Fruit fly (Drosophila melanogaster) whole organism, embryonic: ENCODE data around the gene erm.

Source experiments
- C15 ChIP-seq: fragments of 200-800 bp; sonication (Bioruptor generic); IDR thresholded peaks from 3 replicates; pipeline ENCODE4 v1.3.6; 2022; ENCODE audit warnings: missing biosample characterization, missing genetic modification characterization
- CG1024 ChIP-seq: fragments of 200-800 bp; sonication (Bioruptor generic); IDR thresholded peaks from 2 replicates; pipeline ENCODE4 v1.3.6; 2022; ENCODE audit warnings: missing biosample characterization, missing genetic modification characterization
- CG10274 ChIP-seq: fragments of 200-800 bp; sonication (Bioruptor generic); optimal IDR thresholded peaks from 3 replicates; lab custom pipeline; 2017; ENCODE audit warnings: missing biosample characterization, mild to moderate bottlenecking, missing genetic modification characterization
- CG10543 ChIP-seq: fragments of 200-800 bp; sonication (Bioruptor generic); optimal IDR thresholded peaks from 3 replicates; lab custom pipeline; 2017; ENCODE audit warnings: missing biosample characterization, mild to moderate bottlenecking, missing genetic modification characterization, moderate library complexity
- CG10959 ChIP-seq: fragments of 200-800 bp; sonication (Bioruptor generic); IDR thresholded peaks from 2 replicates; pipeline ENCODE4 v1.3.6; 2022; ENCODE audit warnings: missing biosample characterization, missing genetic modification characterization
- CG11093 ChIP-seq: fragments of 200-800 bp; sonication (Bioruptor generic); IDR thresholded peaks from 3 replicates; pipeline ENCODE4 v1.3.6; 2022; ENCODE audit warnings: missing biosample characterization, missing genetic modification characterization
- CG11456 ChIP-seq: fragments of 200-800 bp; sonication (Bioruptor generic); IDR thresholded peaks from 3 replicates; pipeline ENCODE4 v1.3.6; 2022; ENCODE audit warnings: missing biosample characterization, missing genetic modification characterization
- CG12236 ChIP-seq: fragments of 200-800 bp; sonication (Bioruptor generic); optimal IDR thresholded peaks from 2 replicates; lab custom pipeline; 2016; ENCODE audit warnings: missing biosample characterization, missing genetic modification characterization
- CG13775 ChIP-seq: fragments of 200-800 bp; sonication (Bioruptor generic); optimal IDR thresholded peaks from 3 replicates; lab custom pipeline; 2017; ENCODE audit warnings: missing biosample characterization, mild to moderate bottlenecking, missing genetic modification characterization
- CG1603 ChIP-seq: fragments of 200-800 bp; sonication (Bioruptor generic); optimal IDR thresholded peaks from 2 replicates; lab custom pipeline; 2019; ENCODE audit warnings: missing biosample characterization, mild to moderate bottlenecking, missing genetic modification characterization, moderate library complexity
- CG16813 ChIP-seq: fragments of 200-800 bp; sonication (Bioruptor generic); IDR thresholded peaks from 3 replicates; pipeline ENCODE4 v1.3.6; 2022; ENCODE audit warnings: missing biosample characterization, missing genetic modification characterization; ENCODE audit not compliant: partially characterized antibody
- CG16863 ChIP-seq: fragments of 200-800 bp; sonication (Bioruptor generic); optimal IDR thresholded peaks from 3 replicates; lab custom pipeline; 2016; ENCODE audit warnings: missing biosample characterization, missing genetic modification characterization
- CG17361 ChIP-seq: fragments of 200-800 bp; sonication (Bioruptor generic); IDR thresholded peaks from 3 replicates; pipeline ENCODE4 v1.3.6; 2022; ENCODE audit warnings: missing biosample characterization, missing genetic modification characterization
- CG2120 ChIP-seq: fragments of 200-800 bp; sonication (Bioruptor generic); optimal IDR thresholded peaks from 3 replicates; lab custom pipeline; 2016; ENCODE audit warnings: missing biosample characterization, missing genetic modification characterization
- CG31365 ChIP-seq: fragments of 200-800 bp; sonication (Bioruptor generic); optimal IDR thresholded peaks from 2 replicates; lab custom pipeline; 2018; ENCODE audit warnings: missing biosample characterization, mild to moderate bottlenecking, missing genetic modification characterization
- CG32532 ChIP-seq: fragments of 200-800 bp; sonication (Bioruptor generic); IDR thresholded peaks from 2 replicates; pipeline ENCODE4 v1.3.6; 2022; ENCODE audit warnings: missing biosample characterization, missing genetic modification characterization
- CG4360 ChIP-seq: fragments of 200-800 bp; sonication (Bioruptor generic); IDR thresholded peaks from 2 replicates; pipeline ENCODE4 v1.3.6; 2022; ENCODE audit warnings: missing biosample characterization, missing genetic modification characterization
- CG43689 ChIP-seq: fragments of 200-800 bp; sonication (Bioruptor generic); IDR thresholded peaks from 2 replicates; pipeline ENCODE4 v1.3.6; 2022; ENCODE audit warnings: missing biosample characterization, missing genetic modification characterization
- CG4854 ChIP-seq: fragments of 200-800 bp; sonication (Bioruptor generic); optimal IDR thresholded peaks from 2 replicates; lab custom pipeline; 2016; ENCODE audit warnings: missing biosample characterization, missing genetic modification characterization, inconsistent platforms
- CG5180 ChIP-seq: fragments of 200-800 bp; sonication (Bioruptor generic); optimal IDR thresholded peaks from 3 replicates; lab custom pipeline; 2017; ENCODE audit warnings: missing biosample characterization, missing genetic modification characterization, mild to moderate bottlenecking, moderate library complexity, missing genetic modification reagents
- CG6813 ChIP-seq: fragments of 200-800 bp; sonication (Bioruptor generic); optimal IDR thresholded peaks from 2 replicates; lab custom pipeline; 2017; ENCODE audit warnings: missing biosample characterization, missing genetic modification characterization, mild to moderate bottlenecking, moderate library complexity, missing genetic modification reagents
- CG7963 ChIP-seq: fragments of 200-800 bp; sonication (Bioruptor generic); IDR thresholded peaks from 3 replicates; pipeline ENCODE4 v1.3.6; 2022; ENCODE audit warnings: missing biosample characterization, missing genetic modification characterization; ENCODE audit not compliant: partially characterized antibody
- CG7987 ChIP-seq: fragments of 200-800 bp; sonication (Bioruptor generic); optimal IDR thresholded peaks from 2 replicates; lab custom pipeline; 2018; ENCODE audit warnings: missing biosample characterization, mild to moderate bottlenecking, missing genetic modification characterization, moderate library complexity
- CG9727 ChIP-seq: fragments of 200-800 bp; sonication (Bioruptor generic); optimal IDR thresholded peaks from 3 replicates; lab custom pipeline; 2017; ENCODE audit warnings: missing biosample characterization, mild to moderate bottlenecking, missing genetic modification characterization
- Dip2 ChIP-seq: fragments of 200-800 bp; sonication (Bioruptor generic); IDR thresholded peaks from 2 replicates; pipeline ENCODE4 v1.3.6; 2022; ENCODE audit warnings: missing biosample characterization, missing genetic modification characterization
- Dip3 ChIP-seq: fragments of 200-800 bp; sonication (Bioruptor generic); optimal IDR thresholded peaks from 3 replicates; lab custom pipeline; 2016; ENCODE audit warnings: missing biosample characterization, missing genetic modification characterization
- Fer1 ChIP-seq: fragments of 200-800 bp; sonication (Bioruptor generic); optimal IDR thresholded peaks from 2 replicates; lab custom pipeline; 2017; ENCODE audit warnings: missing biosample characterization, mild to moderate bottlenecking, missing genetic modification characterization
- GATAe ChIP-seq: fragments of 200-800 bp; sonication (Bioruptor generic); conservative IDR thresholded peaks from 2 replicates; pipeline ENCODE4 v1.3.6; 2022; ENCODE audit warnings: missing biosample characterization, missing genetic modification characterization
- Gug ChIP-seq: fragments of 200-800 bp; sonication (Bioruptor generic); IDR thresholded peaks from 4 replicates; pipeline ENCODE4 v1.3.6; 2022; ENCODE audit warnings: missing biosample characterization, missing genetic modification characterization
- Oaz ChIP-seq: fragments of 200-800 bp; sonication (Bioruptor generic); IDR thresholded peaks from 2 replicates; pipeline ENCODE4 v1.3.6; 2022; ENCODE audit warnings: missing biosample characterization, missing genetic modification characterization
- Spps ChIP-seq: fragments of 200-800 bp; sonication (Bioruptor generic); optimal IDR thresholded peaks from 2 replicates; lab custom pipeline; 2018; ENCODE audit warnings: missing biosample characterization, mild to moderate bottlenecking, missing genetic modification characterization
- Trl ChIP-seq, 3 experiments: fragments of >200 bp in 2 of 3; fragments of 200-800 bp in 1 of 3; sonication (Bioruptor generic) in 1 of 3; optimal IDR thresholded peaks; 2 replicates in 1 of 3; 3 replicates in 2 of 3; lab custom pipeline; 2016 to 2017; ENCODE audit warnings: missing biosample characterization in 1 of 3, missing genetic modification characterization in 1 of 3
- bowl ChIP-seq: fragments of 200-800 bp; sonication (Bioruptor generic); IDR thresholded peaks from 2 replicates; pipeline ENCODE4 v1.3.6; 2022; ENCODE audit warnings: missing biosample characterization, missing genetic modification characterization
- cad ChIP-seq: fragments of >200 bp; optimal IDR thresholded peaks from 2 replicates; lab custom pipeline; 2017; ENCODE audit warnings: missing biosample characterization, missing genetic modification characterization
- cas ChIP-seq: fragments of 200-800 bp; sonication (Bioruptor generic); IDR thresholded peaks from 2 replicates; pipeline ENCODE4 v1.3.6; 2022; ENCODE audit warnings: missing biosample characterization, missing genetic modification characterization
- emc ChIP-seq: fragments of 200-800 bp; sonication (Bioruptor generic); optimal IDR thresholded peaks from 2 replicates; lab custom pipeline; 2016; ENCODE audit warnings: missing biosample characterization, missing genetic modification characterization
- esg ChIP-seq: fragments of 200-800 bp; sonication (Bioruptor generic); conservative IDR thresholded peaks from 2 replicates; pipeline ENCODE4 v1.3.6; 2022; ENCODE audit warnings: missing biosample characterization, missing genetic modification characterization
- eve ChIP-seq, 2 experiments: fragments of >200 bp; optimal IDR thresholded peaks; 2 replicates each; lab custom pipeline; 2017; ENCODE audit warnings: missing biosample characterization in 2 of 2, missing genetic modification characterization in 2 of 2
- jigr1 ChIP-seq: fragments of 200-800 bp; sonication (Bioruptor generic); IDR thresholded peaks from 3 replicates; pipeline ENCODE4 v1.3.6; 2022; ENCODE audit warnings: missing biosample characterization, missing genetic modification characterization
- kay ChIP-seq: fragments of 200-800 bp; sonication (Bioruptor generic); optimal IDR thresholded peaks from 2 replicates; lab custom pipeline; 2016; ENCODE audit warnings: missing biosample characterization, missing genetic modification characterization
- lmd ChIP-seq: fragments of 200-800 bp; sonication (Bioruptor generic); IDR thresholded peaks from 2 replicates; pipeline ENCODE4 v1.3.6; 2022; ENCODE audit warnings: missing biosample characterization, missing genetic modification characterization
- luna ChIP-seq: fragments of 200-800 bp; sonication (Bioruptor generic); optimal IDR thresholded peaks from 2 replicates; lab custom pipeline; 2016; ENCODE audit warnings: missing biosample characterization, missing genetic modification characterization
- oc ChIP-seq: fragments of 200-800 bp; sonication (Bioruptor generic); optimal IDR thresholded peaks from 2 replicates; lab custom pipeline; 2018; ENCODE audit warnings: missing biosample characterization, mild to moderate bottlenecking, missing genetic modification characterization, moderate library complexity
- sd ChIP-seq: fragments of 200-800 bp; sonication (Bioruptor generic); optimal IDR thresholded peaks from 3 replicates; lab custom pipeline; 2018; ENCODE audit warnings: missing biosample characterization, mild to moderate bottlenecking, missing genetic modification characterization, moderate library complexity
- sim ChIP-seq: fragments of 200-800 bp; sonication (Bioruptor generic); IDR thresholded peaks from 2 replicates; pipeline ENCODE4 v1.3.6; 2022; ENCODE audit warnings: missing biosample characterization, missing genetic modification characterization
- ssp ChIP-seq: fragments of 200-800 bp; sonication (Bioruptor generic); IDR thresholded peaks from 2 replicates; pipeline ENCODE4 v1.3.6; 2022; ENCODE audit warnings: missing biosample characterization, missing genetic modification characterization
- wek ChIP-seq: fragments of 200-800 bp; sonication (Bioruptor generic); optimal IDR thresholded peaks from 3 replicates; lab custom pipeline; 2018; ENCODE audit warnings: missing biosample characterization, mild to moderate bottlenecking, missing genetic modification characterization, moderate library complexity
- wor ChIP-seq: fragments of 200-800 bp; sonication (Bioruptor generic); IDR thresholded peaks from 2 replicates; pipeline ENCODE4 v1.3.6; 2022; ENCODE audit warnings: missing biosample characterization, missing genetic modification characterization
- zen ChIP-seq: fragments of 200-800 bp; sonication (Bioruptor generic); optimal IDR thresholded peaks from 3 replicates; lab custom pipeline; 2018; ENCODE audit warnings: missing biosample characterization, mild to moderate bottlenecking, missing genetic modification characterization, moderate library complexity

erm gene

DNA sequence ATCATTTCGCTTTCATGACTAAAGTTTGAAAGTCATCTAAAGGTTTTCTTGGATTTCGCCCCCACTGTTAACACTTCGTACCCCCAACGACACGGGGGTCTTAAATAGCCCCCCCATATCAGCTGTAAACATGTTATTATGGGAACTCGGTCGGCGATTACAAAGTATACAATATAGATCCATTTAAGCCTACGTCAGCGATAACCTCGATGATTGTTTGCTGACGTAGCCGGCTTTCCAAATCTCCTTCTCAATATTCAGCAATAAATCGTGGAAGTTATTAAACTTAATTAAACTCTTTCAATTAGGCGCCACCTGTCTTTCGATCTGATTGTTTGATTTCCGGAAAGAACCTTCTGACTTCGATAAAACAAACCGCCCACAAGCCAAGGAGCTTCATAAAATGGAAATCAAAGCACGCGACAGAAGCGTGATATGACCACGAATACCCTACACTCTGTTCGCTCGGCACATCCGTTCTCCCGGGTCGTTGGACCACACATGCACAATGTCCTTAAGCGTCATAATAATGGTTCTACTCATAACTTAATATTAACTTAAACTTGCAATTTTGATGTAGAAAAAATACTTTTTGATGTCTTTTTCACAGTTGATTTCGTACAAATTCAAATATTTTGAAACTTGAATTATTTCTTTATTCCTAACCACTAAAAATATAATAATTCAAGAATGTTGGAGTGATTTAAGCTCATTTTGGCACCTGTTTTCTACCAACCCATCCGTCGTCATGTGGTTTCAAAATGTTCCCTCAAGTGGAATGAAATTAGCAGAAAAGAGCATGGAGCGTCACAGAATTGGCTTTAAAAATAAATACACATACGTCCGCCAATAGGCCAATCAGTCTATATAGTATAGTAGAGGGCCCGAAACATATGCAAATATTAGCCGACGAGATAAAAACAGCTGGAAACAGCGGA is 16.4 kb upstream of the erm start (continued):
- no peak for TF ChIP-seq jigr1 (GFP tag; lab: Robert Waterston, UW)
- no peak for TF ChIP-seq CG16813
- no peak for TF ChIP-seq Spps (tag; lab: Kevin White, UChicago)
- TF ChIP-seq ssp (GFP tag; lab: Robert Waterston, UW), result no peak
- TF ChIP-seq Trl (optimal IDR thresholded peaks at IDR 0.05; lab: Kevin White, UChicago), result no peak
- TF ChIP-seq Trl (GFP tag; optimal IDR thresholded peaks at IDR 0.05; lab: Kevin White, UChicago), result peak; percentile 62
- no peak for TF ChIP-seq CG43689 (GFP tag; lab: Robert Waterston, UW)
- TF ChIP-seq esg (GFP tag; lab: Robert Waterston, UW), result peak; percentile 50
- TF ChIP-seq bowl, result no peak
- TF ChIP-seq CG1024 (GFP tag; lab: Robert Waterston, UW), result no peak
- no peak for TF ChIP-seq C15 (GFP tag; lab: Robert Waterston, UW)
- no peak for TF ChIP-seq CG7963
- TF ChIP-seq CG12236 (GFP tag; lab: Kevin White, UChicago), result no peak
- no peak for TF ChIP-seq Dip2
- TF ChIP-seq CG32532 (GFP tag; lab: Robert Waterston, UW), result peak; percentile 82
- peak; percentile 32 for TF ChIP-seq Dip3 (GFP tag; lab: Kevin White, UChicago)
- peak; percentile 48 for TF ChIP-seq CG13775 (GFP tag; lab: Kevin White, UChicago)
- TF ChIP-seq CG11093 (GFP tag; lab: Robert Waterston, UW), result no peak
- peak; percentile 98 for TF ChIP-seq CG10274 (GFP tag; lab: Kevin White, UChicago)
- peak; percentile 75; the same call in 2 of the 3 replicates for TF ChIP-seq CG11456 (GFP tag; lab: Robert Waterston, UW)
- no peak for TF ChIP-seq cad (GFP tag; lab: Kevin White, UChicago)
- no peak for TF ChIP-seq CG4854 (GFP tag; lab: Kevin White, UChicago)
- peak; percentile 62; the same call in 1 of the 4 replicates for TF ChIP-seq Gug (GFP tag; lab: Robert Waterston, UW)
- peak; percentile 61; the same call in 1 of the 2 replicates for TF ChIP-seq lmd (GFP tag; lab: Robert Waterston, UW)
- TF ChIP-seq Fer1 (GFP tag; lab: Kevin White, UChicago), result peak; percentile 16
- peak; percentile 17 for TF ChIP-seq sd (tag; lab: Kevin White, UChicago)
- no peak for TF ChIP-seq sim (GFP tag; lab: Robert Waterston, UW)
- peak; percentile 47 for TF ChIP-seq CG9727
- TF ChIP-seq zen (tag; lab: Kevin White, UChicago), result no peak
- TF ChIP-seq oc (tag; lab: Kevin White, UChicago), result no peak
- no peak for TF ChIP-seq CG31365 (tag; lab: Kevin White, UChicago)
- TF ChIP-seq GATAe, result no peak
- peak; percentile 14 for TF ChIP-seq CG1603 (tag; lab: Kevin White, UChicago)
- peak; percentile 79 for TF ChIP-seq CG2120 (GFP tag; lab: Kevin White, UChicago)
- TF ChIP-seq emc, result peak; percentile 4
- TF ChIP-seq CG10543 (GFP tag; lab: Kevin White, UChicago), result peak; percentile 46
- peak; percentile 41; the same call in 1 of the 3 replicates for TF ChIP-seq CG17361 (GFP tag; lab: Robert Waterston, UW)
- no peak for TF ChIP-seq CG10959 (GFP tag; lab: Robert Waterston, UW)
- TF ChIP-seq cas (GFP tag; lab: Robert Waterston, UW), result no peak
- no peak for TF ChIP-seq wor (GFP tag; lab: Robert Waterston, UW)
- TF ChIP-seq CG16863, result peak; percentile 16
- no peak for TF ChIP-seq kay (GFP tag; lab: Kevin White, UChicago)
- TF ChIP-seq eve (GFP tag; optimal IDR thresholded peaks at IDR 0.05; lab: Kevin White, UChicago), result no peak
- no peak for TF ChIP-seq CG4360 (GFP tag; lab: Robert Waterston, UW)
- no peak for TF ChIP-seq CG5180 (GFP tag; lab: Kevin White, UChicago)
- TF ChIP-seq CG6813, result peak; percentile 31
- peak; percentile 98 for TF ChIP-seq CG7987 (GFP tag; lab: Kevin White, UChicago)
- TF ChIP-seq Oaz, result peak; percentile 14; the same call in 1 of the 2 replicates
- no peak for TF ChIP-seq wek (GFP tag; lab: Kevin White, UChicago)
- no peak for TF ChIP-seq luna (GFP tag; lab: Kevin White, UChicago)
